Worm (Caenorhabditis elegans) whole organism, young adult: ENCODE data around the gene nhr-86.

Experiments
- ama-1 ChIP-seq, 3 experiments: fragments of 150-350 bp in 1 of 3; sonication (generic microtip) in 2 of 3; optimal IDR thresholded peaks; 2 replicates each; lab custom pipeline; 2014 to 2018; ENCODE audit warnings: missing biosample characterization in 2 of 3, missing genetic modification characterization in 2 of 3, missing genetic modification reagents in 2 of 3
- fkh-3 ChIP-seq: sonication (generic microtip); optimal IDR thresholded peaks from 2 replicates; lab custom pipeline; 2016; ENCODE audit warnings: mild to moderate bottlenecking, missing genetic modification characterization, missing compliant biosample characterization
- hlh-12 ChIP-seq: sonication (generic microtip); optimal IDR thresholded peaks from 2 replicates; lab custom pipeline; 2016; ENCODE audit warnings: missing genetic modification characterization, missing compliant biosample characterization
- hmg-1.2 ChIP-seq: fragments of 200-800 bp; sonication (Bioruptor generic); IDR thresholded peaks from 2 replicates; pipeline ENCODE4 v1.3.6; 2022; ENCODE audit warnings: missing genetic modification reagents, missing genetic modification characterization, missing compliant biosample characterization
- hsf-1 ChIP-seq: fragments of 200-800 bp; sonication (Bioruptor generic); IDR thresholded peaks from 2 replicates; pipeline ENCODE4 v1.3.6; 2022; ENCODE audit warnings: missing genetic modification reagents, missing genetic modification characterization, missing compliant biosample characterization
- nhr-80 ChIP-seq: sonication (generic microtip); optimal IDR thresholded peaks from 2 replicates; lab custom pipeline; 2016; ENCODE audit warnings: missing genetic modification characterization, missing compliant biosample characterization
- snpc-4 ChIP-seq, 5 experiments: fragments of 150-350 bp in 1 of 5; sonication (generic microtip) in 4 of 5; optimal IDR thresholded peaks; 2 replicates each; lab custom pipeline; 2014 to 2018; ENCODE audit warnings: missing genetic modification characterization in 5 of 5, missing biosample characterization in 3 of 5, antibody characterized with exemption in 2 of 5, mild to moderate bottlenecking in 2 of 5, missing compliant biosample characterization in 2 of 5, missing genotype in 2 of 5, moderate library complexity in 2 of 5, missing genetic modification reagents in 1 of 5
- sptf-2 ChIP-seq: fragments of 200-800 bp; sonication (Bioruptor generic); optimal IDR thresholded peaks from 2 replicates; lab custom pipeline; 2018; ENCODE audit warnings: mild to moderate bottlenecking, missing genetic modification characterization, missing compliant biosample characterization

- TF ChIP-seq nhr-80 (tag; lab: Kevin White, UChicago): no peak
- TF ChIP-seq hsf-1 (GFP tag; lab: Robert Waterston, UW): no peak
- no peak for TF ChIP-seq ama-1 (optimal IDR thresholded peaks at IDR 0.05; lab: Kevin White, UChicago)
- TF ChIP-seq ama-1 (GFP tag; optimal IDR thresholded peaks at IDR 0.05; lab: Kevin White, UChicago): no peak
- TF ChIP-seq fkh-3 (tag; lab: Kevin White, UChicago): no peak
- no peak for TF ChIP-seq hlh-12 (tag; lab: Kevin White, UChicago)
- no peak for TF ChIP-seq sptf-2
- TF ChIP-seq snpc-4 (GFP tag; optimal IDR thresholded peaks at IDR 0.05; lab: Kevin White, UChicago): no peak
- TF ChIP-seq snpc-4 (tag; optimal IDR thresholded peaks at IDR 0.05; lab: Kevin White, UChicago): no peak
- TF ChIP-seq hmg-1.2 (GFP tag; lab: Robert Waterston, UW): no peak
Observed at ce11 chrV:2054254-2054653, 12.4 kb downstream of the nhr-86 start.
